Fruit fly (Drosophila melanogaster) whole organism, embryonic: ENCODE measurements around the gene Eig71Ek.

Experiments used
- Atf3 ChIP-seq: fragments of 200-800 bp; sonication (Bioruptor generic); optimal IDR thresholded peaks from 3 replicates; lab custom pipeline; 2016; ENCODE audit warnings: missing biosample characterization, missing genetic modification characterization
- BtbVII ChIP-seq: fragments of 200-800 bp; sonication (Bioruptor generic); optimal IDR thresholded peaks from 3 replicates; lab custom pipeline; 2017; ENCODE audit warnings: missing biosample characterization, mild to moderate bottlenecking, missing genetic modification characterization
- CG13287 ChIP-seq: fragments of 200-800 bp; sonication (Bioruptor generic); IDR thresholded peaks from 2 replicates; pipeline ENCODE4 v1.3.6; 2022; ENCODE audit warnings: missing biosample characterization, missing genetic modification characterization; ENCODE audit not compliant: partially characterized antibody
- CG13624 ChIP-seq: fragments of 200-800 bp; sonication (Bioruptor generic); optimal IDR thresholded peaks from 2 replicates; lab custom pipeline; 2016; ENCODE audit warnings: missing biosample characterization, missing genetic modification characterization
- CG14014 ChIP-seq: fragments of 200-800 bp; sonication (Bioruptor generic); IDR thresholded peaks from 2 replicates; pipeline ENCODE4 v1.3.6; 2022; ENCODE audit warnings: missing biosample characterization, missing genetic modification characterization
- CG14667 ChIP-seq: fragments of 200-800 bp; sonication (Bioruptor generic); IDR thresholded peaks from 2 replicates; pipeline ENCODE4 v1.3.6; 2022; ENCODE audit warnings: missing biosample characterization, missing genetic modification characterization
- CG17359 ChIP-seq: fragments of 200-800 bp; sonication (Bioruptor generic); optimal IDR thresholded peaks from 3 replicates; lab custom pipeline; 2018; ENCODE audit warnings: missing biosample characterization, mild to moderate bottlenecking, missing genetic modification characterization, moderate library complexity
- CG32532 ChIP-seq: fragments of 200-800 bp; sonication (Bioruptor generic); IDR thresholded peaks from 2 replicates; pipeline ENCODE4 v1.3.6; 2022; ENCODE audit warnings: missing biosample characterization, missing genetic modification characterization
- CG33213 ChIP-seq: fragments of 200-800 bp; sonication (Bioruptor generic); optimal IDR thresholded peaks from 3 replicates; lab custom pipeline; 2016; ENCODE audit warnings: missing biosample characterization, missing genetic modification characterization
- CG34422 ChIP-seq: fragments of 200-800 bp; sonication (Bioruptor generic); IDR thresholded peaks from 3 replicates; pipeline ENCODE4 v1.3.6; 2022; ENCODE audit warnings: missing biosample characterization, missing genetic modification characterization
- CG4424 ChIP-seq: fragments of 200-800 bp; sonication (Bioruptor generic); optimal IDR thresholded peaks from 3 replicates; lab custom pipeline; 2016; ENCODE audit warnings: missing biosample characterization, missing genetic modification characterization
- CG5180 ChIP-seq: fragments of 200-800 bp; sonication (Bioruptor generic); optimal IDR thresholded peaks from 3 replicates; lab custom pipeline; 2017; ENCODE audit warnings: missing biosample characterization, missing genetic modification characterization, mild to moderate bottlenecking, moderate library complexity, missing genetic modification reagents
- CG6854 ChIP-seq: fragments of 200-800 bp; sonication (Bioruptor generic); optimal IDR thresholded peaks from 3 replicates; lab custom pipeline; 2017; ENCODE audit warnings: missing biosample characterization, mild to moderate bottlenecking, missing genetic modification characterization
- CG7271 ChIP-seq: fragments of 200-800 bp; sonication (Bioruptor generic); optimal IDR thresholded peaks from 2 replicates; lab custom pipeline; 2018; ENCODE audit warnings: missing biosample characterization, mild to moderate bottlenecking, missing genetic modification characterization, moderate library complexity
- CG7372 ChIP-seq: fragments of 200-800 bp; sonication (Bioruptor generic); IDR thresholded peaks from 2 replicates; pipeline ENCODE4 v1.3.6; 2022; ENCODE audit warnings: missing biosample characterization, missing genetic modification characterization
- CG7928 ChIP-seq: fragments of 200-800 bp; sonication (Bioruptor generic); optimal IDR thresholded peaks from 2 replicates; lab custom pipeline; 2017; ENCODE audit warnings: missing biosample characterization, mild to moderate bottlenecking, missing genetic modification characterization
- CG8478 ChIP-seq: fragments of >200 bp; optimal IDR thresholded peaks from 2 replicates; lab custom pipeline; 2018
- CG8765 ChIP-seq: fragments of 200-800 bp; sonication (Bioruptor generic); IDR thresholded peaks from 2 replicates; pipeline ENCODE4 v1.3.6; 2022; ENCODE audit warnings: missing biosample characterization, missing genetic modification characterization
- CG9609 ChIP-seq: fragments of 200-800 bp; sonication (Bioruptor generic); optimal IDR thresholded peaks from 3 replicates; lab custom pipeline; 2016; ENCODE audit warnings: missing biosample characterization, missing genetic modification characterization
- Dbx ChIP-seq: fragments of 200-800 bp; sonication (Bioruptor generic); IDR thresholded peaks from 3 replicates; pipeline ENCODE4 v1.3.6; 2022; ENCODE audit warnings: missing biosample characterization, missing genetic modification characterization
- Dfd ChIP-seq, 2 experiments: fragments of >200 bp; optimal IDR thresholded peaks; 2 replicates each; lab custom pipeline; 2017; ENCODE audit warnings: missing biosample characterization in 2 of 2, missing genetic modification characterization in 2 of 2
- Dll ChIP-seq: fragments of 200-800 bp; sonication (Bioruptor generic); IDR thresholded peaks from 4 replicates; pipeline ENCODE4 v1.3.6; 2022; ENCODE audit warnings: missing biosample characterization, missing genetic modification characterization; ENCODE audit not compliant: partially characterized antibody
- Elba2 ChIP-seq: fragments of 200-800 bp; sonication (Bioruptor generic); optimal IDR thresholded peaks from 3 replicates; lab custom pipeline; 2016; ENCODE audit warnings: missing biosample characterization, missing genetic modification characterization
- Ets97D ChIP-seq: fragments of 200-800 bp; sonication (Bioruptor generic); optimal IDR thresholded peaks from 3 replicates; lab custom pipeline; 2016; ENCODE audit warnings: missing biosample characterization, missing genetic modification characterization
- Hr3 ChIP-seq: fragments of 200-800 bp; sonication (Bioruptor generic); optimal IDR thresholded peaks from 3 replicates; lab custom pipeline; 2016; ENCODE audit warnings: missing biosample characterization, missing genetic modification characterization
- Jarid2 ChIP-seq: fragments of 200-800 bp; sonication (Bioruptor generic); optimal IDR thresholded peaks from 3 replicates; lab custom pipeline; 2017; ENCODE audit warnings: mild to moderate bottlenecking, missing biosample characterization, missing genetic modification reagents, missing genetic modification characterization
- Kr ChIP-seq: fragments of 200-800 bp; sonication (Bioruptor generic); optimal IDR thresholded peaks from 2 replicates; lab custom pipeline; 2017; ENCODE audit warnings: missing biosample characterization, mild to moderate bottlenecking, missing genetic modification characterization
- Nf-YB ChIP-seq: fragments of 200-800 bp; sonication (Bioruptor generic); optimal IDR thresholded peaks from 3 replicates; lab custom pipeline; 2019; ENCODE audit warnings: missing biosample characterization, mild to moderate bottlenecking, missing genetic modification characterization, moderate library complexity
- Ptx1 ChIP-seq: fragments of 200-800 bp; sonication (Bioruptor generic); IDR thresholded peaks from 2 replicates; pipeline ENCODE4 v1.3.6; 2022; ENCODE audit warnings: missing biosample characterization, missing genetic modification characterization
- Sox100B ChIP-seq: fragments of 200-800 bp; sonication (Bioruptor generic); optimal IDR thresholded peaks from 3 replicates; lab custom pipeline; 2018; ENCODE audit warnings: missing biosample characterization, mild to moderate bottlenecking, missing genetic modification characterization
- Usf ChIP-seq: fragments of 200-800 bp; sonication (Bioruptor generic); optimal IDR thresholded peaks from 2 replicates; lab custom pipeline; 2017; ENCODE audit warnings: missing genotype, missing biosample characterization, missing genetic modification characterization
- Xbp1 ChIP-seq: fragments of 200-800 bp; sonication (Bioruptor generic); optimal IDR thresholded peaks from 3 replicates; lab custom pipeline; 2016; ENCODE audit warnings: missing biosample characterization, mild to moderate bottlenecking, missing genetic modification characterization
- YL-1 ChIP-seq: fragments of 200-800 bp; sonication (Bioruptor generic); optimal IDR thresholded peaks from 3 replicates; lab custom pipeline; 2017; ENCODE audit warnings: missing biosample characterization, mild to moderate bottlenecking, missing genetic modification characterization
- bowl ChIP-seq: fragments of 200-800 bp; sonication (Bioruptor generic); IDR thresholded peaks from 2 replicates; pipeline ENCODE4 v1.3.6; 2022; ENCODE audit warnings: missing biosample characterization, missing genetic modification characterization
- chm ChIP-seq: fragments of 200-800 bp; sonication (Bioruptor generic); IDR thresholded peaks from 2 replicates; pipeline ENCODE4 v1.3.6; 2022; ENCODE audit warnings: missing biosample characterization, missing genetic modification characterization
- dati ChIP-seq: fragments of 200-800 bp; sonication (Bioruptor generic); IDR thresholded peaks from 2 replicates; pipeline ENCODE4 v1.3.6; 2022; ENCODE audit warnings: missing biosample characterization, missing genetic modification characterization
- fd102C ChIP-seq: fragments of 200-800 bp; sonication (Bioruptor generic); optimal IDR thresholded peaks from 2 replicates; lab custom pipeline; 2018; ENCODE audit warnings: missing biosample characterization, mild to moderate bottlenecking, missing genetic modification characterization, moderate library complexity
- gsb-n ChIP-seq: fragments of 200-800 bp; sonication (Bioruptor generic); optimal IDR thresholded peaks from 3 replicates; lab custom pipeline; 2018; ENCODE audit warnings: missing biosample characterization, mild to moderate bottlenecking, missing genetic modification characterization
- insv ChIP-seq, 2 experiments: fragments of 200-800 bp; sonication (Bioruptor generic); optimal IDR thresholded peaks; 3 replicates each; lab custom pipeline; 2016 to 2018; ENCODE audit warnings: missing biosample characterization in 2 of 2, missing genetic modification characterization in 2 of 2
- kay ChIP-seq: fragments of 200-800 bp; sonication (Bioruptor generic); optimal IDR thresholded peaks from 2 replicates; lab custom pipeline; 2016; ENCODE audit warnings: missing biosample characterization, missing genetic modification characterization
- luna ChIP-seq: fragments of 200-800 bp; sonication (Bioruptor generic); optimal IDR thresholded peaks from 2 replicates; lab custom pipeline; 2016; ENCODE audit warnings: missing biosample characterization, missing genetic modification characterization
- nerfin-1 ChIP-seq: fragments of 200-800 bp; sonication (Bioruptor generic); optimal IDR thresholded peaks from 3 replicates; lab custom pipeline; 2019; ENCODE audit warnings: missing biosample characterization, mild to moderate bottlenecking, missing genetic modification characterization, moderate library complexity
- nerfin-2 ChIP-seq: fragments of 200-800 bp; sonication (Bioruptor generic); IDR thresholded peaks from 2 replicates; pipeline ENCODE4 v1.3.6; 2022; ENCODE audit warnings: missing biosample characterization, missing genetic modification characterization; ENCODE audit not compliant: partially characterized antibody
- pita ChIP-seq: fragments of 200-800 bp; sonication (Bioruptor generic); optimal IDR thresholded peaks from 2 replicates; lab custom pipeline; 2017; ENCODE audit warnings: missing biosample characterization, mild to moderate bottlenecking, missing genetic modification characterization
- prd ChIP-seq, 3 experiments: fragments of >200 bp in 2 of 3; fragments of 200-800 bp in 1 of 3; sonication (Bioruptor generic) in 1 of 3; optimal IDR thresholded peaks in 2 of 3; IDR thresholded peaks in 1 of 3; 2 replicates in 2 of 3; 3 replicates in 1 of 3; pipeline versions ENCODE4 v1.3.6 to Lab custom; 2017 to 2022; ENCODE audit warnings: missing biosample characterization in 1 of 3, missing genetic modification characterization in 1 of 3
- run ChIP-seq: fragments of 200-800 bp; sonication (Bioruptor generic); optimal IDR thresholded peaks from 3 replicates; lab custom pipeline; 2018; ENCODE audit warnings: missing biosample characterization, mild to moderate bottlenecking, missing genetic modification characterization
- slbo ChIP-seq: fragments of 200-800 bp; sonication (Bioruptor generic); IDR thresholded peaks from 2 replicates; pipeline ENCODE4 v1.3.6; 2022; ENCODE audit warnings: missing biosample characterization, missing genetic modification characterization
- stwl ChIP-seq: fragments of 200-800 bp; sonication (Bioruptor generic); optimal IDR thresholded peaks from 3 replicates; lab custom pipeline; 2018; ENCODE audit warnings: missing biosample characterization, mild to moderate bottlenecking, missing genetic modification characterization, moderate library complexity
- unc-4 ChIP-seq: fragments of 200-800 bp; sonication (Bioruptor generic); IDR thresholded peaks from 2 replicates; pipeline ENCODE4 v1.3.6; 2022; ENCODE audit warnings: missing biosample characterization, missing genetic modification characterization; ENCODE audit not compliant: partially characterized antibody

Gene Eig71Ek

dm6 chr3L:15625676-15626414, 35.2 kb upstream of the Eig71Ek start (continued):
- TF ChIP-seq slbo (GFP tag; lab: Robert Waterston, UW) (peak; percentile 87), CG9609 (GFP tag; lab: Kevin White, UChicago) (peak; percentile 22), insv (GFP tag; optimal IDR thresholded peaks at IDR 0.05; lab: Kevin White, UChicago) (peak in 1 of 2 experiments; percentile 5), Dfd (GFP tag; optimal IDR thresholded peaks at IDR 0.05; lab: Kevin White, UChicago) (no peak), CG17359 (peak; percentile 93), nerfin-1 (tag; lab: Kevin White, UChicago) (peak; percentile 90), CG7928 (GFP tag; lab: Kevin White, UChicago) (peak; percentile 62), Ets97D (GFP tag; lab: Kevin White, UChicago) (no peak), CG5180 (GFP tag; lab: Kevin White, UChicago) (peak; percentile 82), Jarid2 (GFP tag; lab: Kevin White, UChicago) (peak; percentile 56), CG14667 (GFP tag; lab: Robert Waterston, UW) (peak; percentile 74; the same call in 1 of the 2 replicates), run (tag; lab: Kevin White, UChicago) (peak; percentile 89), Elba2 (no peak), CG7271 (peak; percentile 20), luna (GFP tag; lab: Kevin White, UChicago) (no peak), BtbVII (GFP tag; lab: Kevin White, UChicago) (peak; percentile 89), CG8478 (no peak), Dbx (GFP tag; lab: Robert Waterston, UW) (peak; percentile 71; the same call in 2 of the 3 replicates), Ptx1 (GFP tag; lab: Robert Waterston, UW) (peak; percentile 90), pita (GFP tag; lab: Kevin White, UChicago) (no peak), CG13287 (GFP tag; lab: Robert Waterston, UW) (no peak; the same call in 1 of the 2 replicates), Dll (GFP tag; lab: Robert Waterston, UW) (no peak), CG34422 (GFP tag; lab: Robert Waterston, UW) (peak; percentile 86; the same call in 2 of the 3 replicates), chm (GFP tag; lab: Robert Waterston, UW) (0 out of 2 replicates have a peak, but pooled peaks have one; percentile 8), nerfin-2 (GFP tag; lab: Robert Waterston, UW) (no peak), fd102C (GFP tag; lab: Kevin White, UChicago) (no peak), kay (peak; percentile 59), Nf-YB (GFP tag; lab: Kevin White, UChicago) (peak; percentile 80), Sox100B (GFP tag; lab: Kevin White, UChicago) (peak; percentile 97), gsb-n (tag; lab: Kevin White, UChicago) (peak; percentile 91), Atf3 (peak; percentile 13), Hr3 (peak; percentile 91), prd (optimal IDR thresholded peaks at IDR 0.05; lab: Kevin White, UChicago) (no peak), prd (GFP tag; IDR thresholded peaks at IDR 0.05; lab: Robert Waterston, UW) (peak; percentile 88), CG32532 (GFP tag; lab: Robert Waterston, UW) (peak; percentile 88), Usf (peak; percentile 74), CG33213 (GFP tag; lab: Kevin White, UChicago) (peak; percentile 12), CG13624 (GFP tag; lab: Kevin White, UChicago) (peak; percentile 2), CG14014 (peak; percentile 76), Xbp1 (GFP tag; lab: Kevin White, UChicago) (peak; percentile 88), dati (GFP tag; lab: Robert Waterston, UW) (no peak), bowl (GFP tag; lab: Robert Waterston, UW) (0 out of 2 replicates have a peak, but pooled peaks have one; percentile 11), CG4424 (peak; percentile 93), CG6854 (GFP tag; lab: Kevin White, UChicago) (peak; percentile 81), Kr (no peak), CG8765 (peak; percentile 34; the same call in 1 of the 2 replicates), unc-4 (no peak), YL-1 (GFP tag; lab: Kevin White, UChicago) (peak; percentile 66), stwl (no peak), CG7372 (GFP tag; lab: Robert Waterston, UW) (peak; percentile 87)
